Worm (Caenorhabditis elegans) whole organism, L4/young adult: ENCODE measurements around the gene K02A6.1.

ENCODE experiments used
- W03F9.2 ChIP-seq: fragments of 150-350 bp; optimal IDR thresholded peaks from 2 replicates; lab custom pipeline; 2014; ENCODE audit warnings: missing biosample characterization, missing genetic modification characterization
- dao-5 ChIP-seq: sonication (generic microtip); optimal IDR thresholded peaks from 2 replicates; lab custom pipeline; 2016; ENCODE audit warnings: missing genotype, missing genetic modification characterization, moderate library complexity, missing compliant biosample characterization
- him-1 ChIP-seq: sonication (generic microtip); optimal IDR thresholded peaks from 2 replicates; lab custom pipeline; 2016; ENCODE audit warnings: missing genotype, missing genetic modification reagents, missing genetic modification characterization, missing compliant biosample characterization

Gene K02A6.1

ce11 chrX:8257687-8258086 lies 38.2 kb downstream of the K02A6.1 start:
- TF ChIP-seq him-1 (tag; lab: Kevin White, UChicago) = no peak
- no peak for TF ChIP-seq dao-5 (tag; lab: Kevin White, UChicago)
- no peak for TF ChIP-seq W03F9.2 (tag; lab: Kevin White, UChicago)

- TF ChIP-seq him-1 (tag; lab: Kevin White, UChicago) (no peak), dao-5 (tag; lab: Kevin White, UChicago) (no peak), W03F9.2 (tag; lab: Kevin White, UChicago) (no peak)
Measured at ce11 chrX:8261125-8261684, 41.7 kb downstream of the K02A6.1 start, which contains the start of gene M60.7. M60.7 (minus strand) TSS chrX:8261175.

ce11 chrX:8262734-8263133 lies 43.2 kb downstream of the K02A6.1 start:
- TF ChIP-seq dao-5 (tag; lab: Kevin White, UChicago) (no peak), him-1 (tag; lab: Kevin White, UChicago) (no peak), W03F9.2 (tag; lab: Kevin White, UChicago) (no peak)

ce11 chrX:8268083-8268482 lies 48.6 kb downstream of the K02A6.1 start:
- TF ChIP-seq W03F9.2 (tag; lab: Kevin White, UChicago) (no peak), dao-5 (tag; lab: Kevin White, UChicago) (no peak), him-1 (tag; lab: Kevin White, UChicago) (no peak)
